Worm (Caenorhabditis elegans): Measurements from ENCODE around the gene sdz-31.

DNA sequence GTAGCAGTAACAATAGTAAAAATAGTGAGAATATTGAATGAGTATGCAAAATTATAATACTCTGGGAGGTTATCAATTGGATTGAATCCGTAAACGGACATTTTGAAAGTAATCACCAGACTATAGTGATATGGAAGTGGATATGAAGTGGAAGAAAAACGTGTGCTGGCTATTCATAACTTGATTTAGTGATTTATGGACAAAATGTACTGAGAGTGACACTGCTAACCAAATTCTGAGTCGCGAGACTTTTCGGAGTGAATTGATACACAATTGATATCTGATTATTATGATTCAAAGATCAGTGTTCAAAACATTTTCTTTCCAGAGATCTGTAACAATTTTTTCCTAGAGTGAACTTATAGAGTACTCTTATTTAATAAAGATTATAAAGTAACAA lies 44.0 kb upstream of the sdz-31 start, which contains the start of gene sru-38:
- TF ChIP-seq ceh-82 (tag; optimal IDR thresholded peaks at IDR 0.05) (no peak), egl-27 (tag; optimal IDR thresholded peaks at IDR 0.05) (no peak)
